Fruit fly (Drosophila melanogaster) whole organism, pupa: ENCODE results near the gene CG5968.

Experiments used
- CG10348 ChIP-seq: fragments of 200-800 bp; sonication (Bioruptor generic); IDR thresholded peaks from 2 replicates; pipeline ENCODE4 v1.3.6; 2022; ENCODE audit warnings: missing biosample characterization, missing genetic modification characterization
- CG12605 ChIP-seq: fragments of 200-800 bp; sonication (Bioruptor generic); IDR thresholded peaks from 2 replicates; pipeline ENCODE4 v1.3.6; 2022; ENCODE audit warnings: missing biosample characterization, missing genetic modification characterization
- CG14655 ChIP-seq: fragments of 200-800 bp; sonication (Bioruptor generic); optimal IDR thresholded peaks from 3 replicates; lab custom pipeline; 2017; ENCODE audit warnings: mild to moderate bottlenecking, missing biosample characterization, missing genetic modification reagents, missing genetic modification characterization
- CG15710 ChIP-seq: fragments of 200-800 bp; sonication (Bioruptor generic); optimal IDR thresholded peaks from 2 replicates; lab custom pipeline; 2018; ENCODE audit warnings: missing biosample characterization, mild to moderate bottlenecking, missing genetic modification characterization, moderate library complexity
- CG17806 ChIP-seq: fragments of 200-800 bp; sonication (Bioruptor generic); optimal IDR thresholded peaks from 2 replicates; lab custom pipeline; 2018; ENCODE audit warnings: missing biosample characterization, mild to moderate bottlenecking, missing genetic modification characterization, moderate library complexity
- CG4496 ChIP-seq: fragments of 200-800 bp; sonication (Bioruptor generic); IDR thresholded peaks from 3 replicates; pipeline ENCODE4 v1.3.6; 2022; ENCODE audit warnings: missing biosample characterization, missing genetic modification characterization
- D1 ChIP-seq: fragments of 200-800 bp; sonication (Bioruptor generic); optimal IDR thresholded peaks from 2 replicates; lab custom pipeline; 2018; ENCODE audit warnings: missing biosample characterization, mild to moderate bottlenecking, missing genetic modification characterization, moderate library complexity
- EcR ChIP-seq: fragments of 200-800 bp; sonication (Bioruptor generic); optimal IDR thresholded peaks from 3 replicates; lab custom pipeline; 2019; ENCODE audit warnings: missing biosample characterization, missing genetic modification characterization, mild to moderate bottlenecking, moderate library complexity, missing genetic modification reagents
- Pif1B ChIP-seq: fragments of 200-800 bp; sonication (Bioruptor generic); optimal IDR thresholded peaks from 3 replicates; lab custom pipeline; 2016; ENCODE audit warnings: missing biosample characterization, missing genetic modification characterization
- fd96Ca ChIP-seq: fragments of 200-800 bp; sonication (Bioruptor generic); IDR thresholded peaks from 3 replicates; pipeline ENCODE4 v1.3.6; 2022; ENCODE audit warnings: missing biosample characterization, missing genetic modification characterization
- rn ChIP-seq: fragments of 200-800 bp; sonication (Bioruptor generic); IDR thresholded peaks from 2 replicates; pipeline ENCODE4 v1.3.6; 2022; ENCODE audit warnings: missing biosample characterization, missing genetic modification characterization

dm6 chr2L:16501366-16501765 lies 48.4 kb downstream of the CG5968 start:
- TF ChIP-seq fd96Ca (GFP tag; lab: Robert Waterston, UW) (peak; percentile 68; the same call in 2 of the 3 replicates), CG15710 (no peak), CG10348 (GFP tag; lab: Robert Waterston, UW) (no peak), CG12605 (GFP tag; lab: Robert Waterston, UW) (0 out of 2 replicates have a peak, but pooled peaks have one; percentile 40), rn (GFP tag; lab: Robert Waterston, UW) (no peak), CG4496 (GFP tag; lab: Robert Waterston, UW) (peak; percentile 51; the same call in 2 of the 3 replicates), CG14655 (GFP tag; lab: Kevin White, UChicago) (peak; percentile 28), EcR (GFP tag; lab: Kevin White, UChicago) (no peak), CG17806 (tag; lab: Kevin White, UChicago) (no peak), Pif1B (GFP tag; lab: Kevin White, UChicago) (no peak), D1 (tag; lab: Kevin White, UChicago) (no peak)
